Fruit fly (Drosophila melanogaster) whole organism, larva: ENCODE data around the gene Act5C.

Experiments used
- noc ChIP-seq: fragments of 200-800 bp; sonication (Bioruptor generic); optimal IDR thresholded peaks from 3 replicates; lab custom pipeline; 2019; ENCODE audit warnings: missing biosample characterization, mild to moderate bottlenecking, missing genetic modification characterization, moderate library complexity

The Act5C gene

dm6 chrX:5886764-5887555 lies 13.7 kb upstream of the Act5C start:
- TF ChIP-seq noc (tag; lab: Kevin White, UChicago): no peak

- TF ChIP-seq noc (tag; lab: Kevin White, UChicago): no peak
Measured at dm6 chrX:5888260-5888659, 12.4 kb upstream of the Act5C start.

- TF ChIP-seq noc (tag; lab: Kevin White, UChicago): no peak
Measured at dm6 chrX:5888933-5889332, 11.7 kb upstream of the Act5C start.

dm6 chrX:5891666-5892444 lies 8.8 kb upstream of the Act5C start:
- peak; percentile 82 for TF ChIP-seq noc (tag; lab: Kevin White, UChicago)

- TF ChIP-seq noc (tag; lab: Kevin White, UChicago): no peak
Measured at dm6 chrX:5892512-5892911, 8.1 kb upstream of the Act5C start.

DNA sequence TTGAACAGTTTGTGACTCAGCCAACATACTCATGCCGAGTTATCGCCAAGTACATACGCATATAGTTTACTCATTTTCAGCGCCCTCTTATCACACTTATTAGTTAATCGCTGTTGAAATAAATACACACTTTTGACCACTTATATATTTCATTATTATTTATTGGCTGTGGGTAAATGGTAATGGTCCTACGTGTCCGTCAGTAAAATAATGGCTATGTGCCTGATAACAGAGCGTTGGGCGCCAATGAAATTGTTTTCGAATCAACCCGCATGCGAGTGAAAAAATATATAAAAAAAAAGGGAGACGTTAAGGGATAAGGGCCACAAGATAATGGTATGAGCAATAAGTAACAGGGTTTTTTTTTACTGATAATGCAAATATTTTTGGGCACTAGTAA lies 7.5 kb upstream of the Act5C start:
- no peak for TF ChIP-seq noc (tag; lab: Kevin White, UChicago)

DNA sequence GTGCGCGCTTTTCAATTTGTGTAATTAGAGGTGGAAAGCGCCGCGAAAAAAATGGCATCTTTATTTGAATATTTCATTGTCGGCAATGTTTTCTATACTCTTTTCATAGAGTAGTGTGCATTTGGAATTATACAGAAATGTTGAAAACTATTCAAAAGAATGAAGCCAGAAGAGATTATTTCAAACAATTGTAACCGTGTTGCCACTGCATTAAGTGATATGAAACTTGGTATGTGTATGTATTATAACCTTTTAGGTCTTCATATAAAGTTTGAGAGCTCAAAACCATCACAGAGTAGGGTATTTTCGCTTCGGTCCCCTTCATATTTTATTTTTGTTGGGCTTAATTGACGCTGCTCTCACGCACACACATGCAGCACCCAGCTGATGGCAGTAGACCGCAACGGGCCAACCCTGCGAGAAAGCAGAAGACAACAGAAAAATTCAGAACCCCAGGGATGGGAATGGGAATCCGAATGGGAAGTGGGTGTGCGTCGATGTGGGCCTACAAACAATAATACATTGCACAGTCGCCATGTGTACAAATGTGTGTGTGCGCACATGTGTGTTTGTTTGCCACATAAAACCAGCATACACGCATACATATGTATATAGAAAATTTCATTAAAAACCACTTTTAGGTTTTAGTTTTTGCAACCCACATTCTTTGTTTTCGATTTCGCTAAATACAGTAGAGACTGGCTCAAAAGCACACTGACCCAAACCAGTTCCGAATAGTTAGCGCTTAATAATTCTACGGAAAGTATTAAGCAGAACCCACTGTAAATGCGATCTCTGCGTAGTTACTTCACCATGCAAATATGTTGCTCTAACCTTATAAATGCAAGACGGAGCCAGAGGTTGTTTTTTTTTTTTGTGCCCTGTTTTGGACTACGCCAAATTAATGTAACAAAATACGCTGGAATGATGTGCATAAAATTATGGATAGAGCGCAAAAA lies 5.9 kb upstream of the Act5C start:
- no peak for TF ChIP-seq noc (tag; lab: Kevin White, UChicago)

DNA sequence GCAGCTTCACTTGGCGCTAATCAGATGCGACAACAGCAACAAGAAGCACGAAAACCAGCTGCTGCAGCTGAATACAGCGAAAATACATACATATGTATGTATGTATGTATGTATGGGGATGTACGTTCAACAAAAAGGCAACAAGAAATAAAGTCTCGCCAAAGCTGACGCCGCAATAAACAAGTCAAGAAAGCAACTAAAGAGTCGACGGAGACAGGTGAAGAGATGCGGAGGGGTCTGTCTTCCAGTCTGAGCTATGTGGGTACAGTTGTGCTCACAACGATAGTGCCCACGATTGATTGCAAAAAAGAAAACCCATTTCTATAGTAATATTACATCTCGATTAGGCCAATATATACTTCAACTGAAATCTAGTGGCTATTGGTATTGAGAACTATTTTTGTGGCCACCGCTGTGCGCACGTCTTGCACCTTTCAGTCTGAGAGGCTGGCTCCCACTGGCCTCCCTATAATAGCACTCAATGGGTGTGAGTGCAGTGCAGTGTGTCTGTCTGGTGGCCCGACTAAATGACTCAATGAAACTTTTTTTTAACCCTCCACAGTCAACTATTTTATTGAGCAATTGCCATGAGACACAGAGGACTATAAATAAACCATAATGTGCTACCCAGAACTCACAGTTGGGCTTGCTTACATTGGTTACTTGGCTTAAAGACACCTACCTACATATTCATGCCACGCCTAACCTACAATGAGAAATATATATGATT lies 4.7 kb upstream of the Act5C start:
- TF ChIP-seq noc (tag; lab: Kevin White, UChicago): peak; percentile 57

DNA sequence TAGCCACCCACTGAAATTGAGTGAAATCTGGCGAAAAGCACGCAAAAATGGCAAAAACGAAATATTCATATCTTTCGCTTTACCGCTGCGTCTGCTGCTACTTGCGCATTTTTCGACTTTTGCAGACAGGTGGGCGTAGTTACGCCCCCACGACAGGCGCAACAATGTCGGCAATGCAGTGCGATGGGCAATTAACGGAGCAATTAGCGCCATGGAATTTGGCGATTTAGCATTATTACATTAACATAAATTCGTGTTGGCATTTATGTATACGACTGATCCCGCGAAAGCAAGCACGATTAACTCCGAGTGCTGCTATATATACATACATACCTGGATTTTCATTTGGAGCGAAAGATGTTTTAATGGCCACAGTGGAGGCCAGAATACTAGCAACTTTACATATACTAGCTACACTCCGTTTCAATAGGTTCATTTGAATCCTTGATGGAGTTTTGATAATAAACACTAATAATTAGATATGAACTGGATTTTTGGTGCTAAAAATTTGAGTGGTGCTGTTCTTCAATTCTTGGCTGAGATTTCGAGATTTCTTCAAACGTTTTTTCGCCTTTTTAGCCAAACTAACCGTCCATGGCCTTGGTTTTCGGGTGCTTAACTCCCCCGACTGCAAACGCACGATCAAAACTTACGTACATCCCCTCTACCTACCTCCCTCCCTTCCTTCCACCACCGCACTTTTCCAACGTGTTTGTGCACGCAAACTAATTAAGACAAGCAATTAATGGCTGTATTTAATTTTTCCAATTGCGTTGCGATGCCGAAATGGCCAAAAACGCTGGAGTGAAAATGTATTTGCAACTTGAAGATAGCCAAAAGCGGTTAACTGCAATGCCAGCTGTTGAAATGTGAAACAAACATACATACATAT lies 3.6 kb upstream of the Act5C start:
- no peak for TF ChIP-seq noc (tag; lab: Kevin White, UChicago)

- peak; percentile 16 for TF ChIP-seq noc (tag; lab: Kevin White, UChicago)
Measured at dm6 chrX:5899241-5900145, 1.2 kb upstream of the Act5C start.

dm6 chrX:5901628-5902213 lies 1.1 kb downstream of the Act5C start:
- TF ChIP-seq noc (tag; lab: Kevin White, UChicago): peak; percentile 54

dm6 chrX:5902701-5903100 lies 2.0 kb downstream of the Act5C start:
- TF ChIP-seq noc (tag; lab: Kevin White, UChicago): no peak
